Worm (Caenorhabditis elegans): ENCODE results near the gene B0464.9.

Gene B0464.9

DNA sequence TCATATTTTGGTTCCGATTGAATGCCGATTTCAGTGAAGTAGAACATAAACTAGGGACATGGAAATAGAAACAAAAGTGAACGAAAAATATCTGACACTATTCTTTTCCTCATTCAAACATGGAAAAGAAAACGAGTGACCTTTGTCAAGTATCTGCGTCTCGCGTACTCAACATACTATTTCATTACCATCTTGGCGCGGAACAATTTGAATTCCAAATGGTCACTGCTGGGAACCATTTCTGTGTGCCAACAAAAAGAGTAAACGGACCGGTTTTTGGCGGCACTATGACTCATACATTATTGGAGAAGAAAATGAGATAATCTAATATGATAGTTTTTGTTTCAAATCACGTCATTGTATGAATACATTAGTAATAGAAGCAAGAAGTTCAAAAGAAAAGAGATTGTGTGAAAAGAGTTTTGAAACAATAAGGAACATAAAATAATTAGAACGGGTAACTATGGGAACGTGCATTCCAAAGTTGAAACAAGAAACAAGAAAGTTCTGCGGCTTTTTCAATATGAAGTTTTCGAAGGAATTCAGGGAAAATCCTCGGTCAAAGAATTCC lies 16.9 kb downstream of the B0464.9 start:
- TF ChIP-seq gmeb-1 (tag; optimal IDR thresholded peaks at IDR 0.05), result no peak
- no peak for TF ChIP-seq alr-1 (tag; optimal IDR thresholded peaks at IDR 0.05)
- TF ChIP-seq ztf-1 (GFP tag; conservative IDR thresholded peaks at IDR 0.05), result no peak
- TF ChIP-seq nhr-11 (tag; optimal IDR thresholded peaks at IDR 0.05), result no peak
- TF ChIP-seq mdl-1 (tag; optimal IDR thresholded peaks at IDR 0.05), result no peak
- no peak for TF ChIP-seq F13H6.1 (tag; optimal IDR thresholded peaks at IDR 0.05)
- TF ChIP-seq fos-1 (tag; optimal IDR thresholded peaks at IDR 0.05), result peak; percentile 48
- TF ChIP-seq nhr-129 (tag; optimal IDR thresholded peaks at IDR 0.05), result peak; percentile 29
- peak; percentile 13 for TF ChIP-seq C34F6.9 (tag; optimal IDR thresholded peaks at IDR 0.05)

DNA sequence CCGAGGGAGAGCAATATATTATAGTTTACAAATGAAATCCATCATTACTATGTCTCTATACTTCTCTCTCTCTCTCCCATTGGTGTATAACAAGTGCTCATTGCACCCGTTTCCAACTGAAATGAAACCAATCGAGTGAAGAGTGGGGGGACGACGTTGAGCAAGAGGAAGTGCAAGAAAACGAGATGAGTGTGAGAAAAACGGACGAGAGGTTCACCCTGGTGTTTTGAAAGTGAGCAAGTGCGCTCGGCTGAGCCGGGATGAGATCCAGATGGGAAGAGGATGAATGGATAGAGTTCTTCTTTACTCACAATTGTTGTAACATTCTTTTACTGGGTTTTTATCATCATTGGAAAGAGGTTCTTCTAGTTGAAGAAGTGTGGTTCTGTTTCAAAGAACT lies 18.1 kb downstream of the B0464.9 start:
- TF ChIP-seq lsy-2 (tag; optimal IDR thresholded peaks at IDR 0.05) (peak in 1 of 2 experiments; percentile 56), blmp-1 (tag; optimal IDR thresholded peaks at IDR 0.05; ENCODE audit: insufficient read depth) (no peak), ztf-1 (GFP tag; conservative IDR thresholded peaks at IDR 0.05) (no peak), sem-4 (tag; optimal IDR thresholded peaks at IDR 0.05) (no peak), nhr-21 (tag; optimal IDR thresholded peaks at IDR 0.05) (no peak), unc-55 (GFP tag; optimal IDR thresholded peaks at IDR 0.05) (peak; percentile 61), F13H6.1 (tag; optimal IDR thresholded peaks at IDR 0.05) (peak; percentile 7), zag-1 (tag; optimal IDR thresholded peaks at IDR 0.05) (peak; percentile 16), lin-11 (tag; optimal IDR thresholded peaks at IDR 0.05) (peak; percentile 27), sma-9 (GFP tag; optimal IDR thresholded peaks at IDR 0.05) (peak; percentile 3), sma-9 (tag; optimal IDR thresholded peaks at IDR 0.05) (no peak), peb-1 (tag; optimal IDR thresholded peaks at IDR 0.05) (no peak), C34F6.9 (tag; optimal IDR thresholded peaks at IDR 0.05) (peak; percentile 46), nhr-129 (tag; optimal IDR thresholded peaks at IDR 0.05) (peak; percentile 63)

DNA sequence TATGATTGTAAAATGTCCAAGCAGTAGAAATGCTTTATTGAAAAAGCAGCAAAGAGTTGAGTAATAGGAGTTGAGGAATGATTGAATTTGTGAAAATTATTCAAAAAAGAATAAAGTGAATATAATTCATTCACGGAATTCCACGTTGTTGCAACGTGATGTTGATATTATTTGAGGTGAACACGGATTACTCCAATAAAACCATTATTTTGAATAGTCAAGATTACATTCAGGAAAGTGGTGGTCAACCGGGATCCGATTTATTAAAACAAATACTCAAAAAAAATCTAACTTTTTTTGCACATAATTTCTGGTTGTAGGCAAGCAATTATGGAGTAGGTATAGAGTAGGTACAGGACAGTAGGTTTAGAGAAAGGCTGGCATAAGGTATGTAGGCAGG lies 19.8 kb downstream of the B0464.9 start, which contains the start of gene bre-3:
bre-3 (minus strand) TSS at position 101 of the 400 bp plus-strand sequence.
- TF ChIP-seq sma-9 (GFP tag; optimal IDR thresholded peaks at IDR 0.05) (no peak), sma-9 (tag; optimal IDR thresholded peaks at IDR 0.05) (no peak), unc-39 (tag; optimal IDR thresholded peaks at IDR 0.05) (no peak), mab-5 (tag; optimal IDR thresholded peaks at IDR 0.05) (no peak), aly-2 (tag; optimal IDR thresholded peaks at IDR 0.05) (no peak), nhr-12 (tag; optimal IDR thresholded peaks at IDR 0.05) (no peak), nhr-11 (tag; optimal IDR thresholded peaks at IDR 0.05) (no peak), lin-13 (GFP tag; optimal IDR thresholded peaks at IDR 0.05) (no peak), elt-3 (tag; optimal IDR thresholded peaks at IDR 0.05) (no peak), elt-1 (tag; optimal IDR thresholded peaks at IDR 0.05) (no peak)

DNA sequence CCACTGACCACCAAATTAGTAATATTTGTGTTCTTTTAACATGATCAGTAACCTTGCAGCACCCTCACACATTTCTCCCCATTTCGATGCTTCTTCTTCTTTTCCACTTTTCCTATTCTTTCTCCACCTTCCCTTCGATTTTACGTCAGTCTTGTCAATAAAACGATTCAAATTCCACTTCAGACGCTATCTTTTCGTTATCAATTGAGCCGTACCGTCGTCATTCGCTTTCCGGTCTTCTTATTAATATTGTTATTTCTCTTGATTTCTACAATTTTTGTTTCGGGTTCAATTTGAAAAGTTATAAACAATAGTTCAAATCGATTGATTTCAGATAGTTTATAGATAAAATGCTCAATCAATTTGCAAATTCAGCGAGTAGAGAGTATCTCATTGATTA lies 21.9 kb downstream of the B0464.9 start:
- TF ChIP-seq crh-2 (tag; optimal IDR thresholded peaks at IDR 0.05) (peak; percentile 12), fos-1 (tag; optimal IDR thresholded peaks at IDR 0.05) (peak; percentile 78), gmeb-1 (tag; optimal IDR thresholded peaks at IDR 0.05) (peak; percentile 2), nhr-12 (tag; optimal IDR thresholded peaks at IDR 0.05) (no peak)

DNA sequence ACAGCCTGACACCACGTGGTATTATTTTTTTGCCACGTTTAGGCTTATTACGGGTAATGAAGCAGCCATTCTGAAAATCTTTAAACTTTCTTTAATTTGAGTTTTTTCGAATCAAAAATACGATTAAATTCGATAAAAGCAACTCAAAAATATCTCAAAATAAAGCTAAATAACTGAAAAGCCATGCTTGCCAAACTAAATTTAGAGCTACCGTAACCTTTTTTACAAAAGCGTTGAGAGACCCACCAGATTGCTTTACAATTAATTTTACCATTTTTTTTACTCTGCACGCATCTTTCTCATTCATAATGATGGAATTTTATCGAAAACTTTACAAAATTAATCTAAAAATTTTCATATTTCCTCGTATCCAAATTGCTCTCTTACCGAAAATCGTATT lies 22.5 kb downstream of the B0464.9 start:
- TF ChIP-seq elt-3 (tag; optimal IDR thresholded peaks at IDR 0.05) (no peak), unc-39 (tag; optimal IDR thresholded peaks at IDR 0.05) (no peak), lin-13 (GFP tag; optimal IDR thresholded peaks at IDR 0.05) (no peak), nhr-12 (tag; optimal IDR thresholded peaks at IDR 0.05) (no peak), snpc-4 (tag; optimal IDR thresholded peaks at IDR 0.05) (no peak), mbf-1 (tag; optimal IDR thresholded peaks at IDR 0.05) (no peak), peb-1 (tag; optimal IDR thresholded peaks at IDR 0.05) (no peak), nhr-129 (tag; optimal IDR thresholded peaks at IDR 0.05) (no peak), nhr-6 (tag; optimal IDR thresholded peaks at IDR 0.05) (no peak), zag-1 (tag; optimal IDR thresholded peaks at IDR 0.05) (no peak), nhr-10 (tag; optimal IDR thresholded peaks at IDR 0.05) (no peak), nhr-77 (tag; optimal IDR thresholded peaks at IDR 0.05) (no peak), alr-1 (tag; optimal IDR thresholded peaks at IDR 0.05) (no peak), C34F6.9 (tag; optimal IDR thresholded peaks at IDR 0.05) (no peak), ztf-4 (tag; optimal IDR thresholded peaks at IDR 0.05) (no peak), ama-1 (optimal IDR thresholded peaks at IDR 0.05) (no peak), ceh-82 (tag; optimal IDR thresholded peaks at IDR 0.05) (no peak), dmd-4 (tag; optimal IDR thresholded peaks at IDR 0.05) (no peak), ZK546.5 (tag; optimal IDR thresholded peaks at IDR 0.05) (no peak), mdl-1 (tag; optimal IDR thresholded peaks at IDR 0.05) (no peak)

Data from whole organism, L2 larva.